Fruit fly (Drosophila melanogaster): ENCODE results near the gene CG42272.

The CG42272 gene

dm6 chr3L:5787476-5787875, 15.4 kb upstream of the CG42272 start:
- TF ChIP-seq Hnf4 (GFP tag; optimal IDR thresholded peaks at IDR 0.05), result no peak
- no peak for TF ChIP-seq Myc (optimal IDR thresholded peaks at IDR 0.05)
- TF ChIP-seq Dif (GFP tag; optimal IDR thresholded peaks at IDR 0.05; ENCODE audit: partially characterized antibody), result no peak

- TF ChIP-seq CG9705 (GFP tag; optimal IDR thresholded peaks at IDR 0.05) (no peak), brk (GFP tag; optimal IDR thresholded peaks at IDR 0.05) (no peak), h (GFP tag; optimal IDR thresholded peaks at IDR 0.05) (no peak), woc (GFP tag; optimal IDR thresholded peaks at IDR 0.05) (no peak), foxo (GFP tag; optimal IDR thresholded peaks at IDR 0.05) (no peak), tai (GFP tag; optimal IDR thresholded peaks at IDR 0.05) (no peak), sv (GFP tag; optimal IDR thresholded peaks at IDR 0.05) (no peak)
Measured at dm6 chr3L:5788823-5789222, 14.0 kb upstream of the CG42272 start.

dm6 chr3L:5789663-5790062, 13.2 kb upstream of the CG42272 start:
- TF ChIP-seq foxo (GFP tag; optimal IDR thresholded peaks at IDR 0.05), result peak in 1 of 2 experiments; percentile 6
- peak; percentile 23 for TF ChIP-seq CG9705 (GFP tag; optimal IDR thresholded peaks at IDR 0.05)
- TF ChIP-seq br (GFP tag; optimal IDR thresholded peaks at IDR 0.05), result no peak
- TF ChIP-seq Vsx2 (GFP tag; optimal IDR thresholded peaks at IDR 0.05; ENCODE audit: partially characterized antibody), result no peak
- peak; percentile 40 for TF ChIP-seq CG32264 (GFP tag; optimal IDR thresholded peaks at IDR 0.05)
- peak; percentile 41 for TF ChIP-seq sage (GFP tag; optimal IDR thresholded peaks at IDR 0.05)
- TF ChIP-seq dsf (GFP tag; optimal IDR thresholded peaks at IDR 0.05; ENCODE audit: borderline replicate concordance), result peak; percentile 6
- peak; percentile 42 for TF ChIP-seq ey (GFP tag; optimal IDR thresholded peaks at IDR 0.05)
- TF ChIP-seq sv (GFP tag; optimal IDR thresholded peaks at IDR 0.05), result peak; percentile 6
- peak; percentile 30 for TF ChIP-seq fru (GFP tag; optimal IDR thresholded peaks at IDR 0.05)
- peak; percentile 32 for TF ChIP-seq OdsH (GFP tag; optimal IDR thresholded peaks at IDR 0.05)
- TF ChIP-seq HLH106 (tag; optimal IDR thresholded peaks at IDR 0.05), result peak; percentile 27
- TF ChIP-seq Hr83 (GFP tag; optimal IDR thresholded peaks at IDR 0.05; ENCODE audit: poor library complexity, severe bottlenecking), result peak; percentile 31
- no peak for TF ChIP-seq h (GFP tag; optimal IDR thresholded peaks at IDR 0.05)

dm6 chr3L:5793967-5794366, 8.9 kb upstream of the CG42272 start, which contains the start of gene Bre1:
Bre1 (minus strand) TSS chr3L:5794192.
- TF ChIP-seq dsf (GFP tag; optimal IDR thresholded peaks at IDR 0.05; ENCODE audit: borderline replicate concordance) (no peak), Rel (GFP tag; optimal IDR thresholded peaks at IDR 0.05) (no peak), Rel (tag; optimal IDR thresholded peaks at IDR 0.05) (no peak), Sp1 (GFP tag; optimal IDR thresholded peaks at IDR 0.05) (no peak), Vsx2 (GFP tag; optimal IDR thresholded peaks at IDR 0.05; ENCODE audit: partially characterized antibody) (no peak), OdsH (GFP tag; optimal IDR thresholded peaks at IDR 0.05) (no peak), GATAd (GFP tag; optimal IDR thresholded peaks at IDR 0.05) (no peak), Hr83 (GFP tag; optimal IDR thresholded peaks at IDR 0.05; ENCODE audit: poor library complexity, severe bottlenecking) (no peak), Dfd (GFP tag; optimal IDR thresholded peaks at IDR 0.05) (no peak), h (GFP tag; optimal IDR thresholded peaks at IDR 0.05) (no peak), dmrt93B (GFP tag; optimal IDR thresholded peaks at IDR 0.05) (no peak), CG9705 (GFP tag; optimal IDR thresholded peaks at IDR 0.05) (no peak), CrebA (GFP tag; optimal IDR thresholded peaks at IDR 0.05; ENCODE audit: borderline replicate concordance) (no peak), N (GFP tag; optimal IDR thresholded peaks at IDR 0.05) (no peak), pan (optimal IDR thresholded peaks at IDR 0.05) (no peak)

dm6 chr3L:5796493-5796998, 6.3 kb upstream of the CG42272 start, which contains the start of gene Tektin-C:
Tektin-C (minus strand) TSS chr3L:5796543.
- no peak for TF ChIP-seq jim (GFP tag; optimal IDR thresholded peaks at IDR 0.05)
- TF ChIP-seq CG9705 (GFP tag; optimal IDR thresholded peaks at IDR 0.05), result no peak
- TF ChIP-seq rgr (GFP tag; optimal IDR thresholded peaks at IDR 0.05), result no peak
- TF ChIP-seq psq (GFP tag; optimal IDR thresholded peaks at IDR 0.05), result no peak
- TF ChIP-seq GATAd (GFP tag; optimal IDR thresholded peaks at IDR 0.05), result no peak
- TF ChIP-seq fru (GFP tag; optimal IDR thresholded peaks at IDR 0.05), result no peak
- no peak for TF ChIP-seq usp (GFP tag; optimal IDR thresholded peaks at IDR 0.05)
- TF ChIP-seq Myc (optimal IDR thresholded peaks at IDR 0.05), result no peak
- TF ChIP-seq CrebA (GFP tag; optimal IDR thresholded peaks at IDR 0.05; ENCODE audit: borderline replicate concordance), result no peak
- no peak for TF ChIP-seq N (GFP tag; optimal IDR thresholded peaks at IDR 0.05)
- TF ChIP-seq dl (GFP tag; optimal IDR thresholded peaks at IDR 0.05; ENCODE audit: insufficient read depth in 1 of 2, partially characterized antibody in 2 of 2), result no peak
- no peak for TF ChIP-seq Hr83 (GFP tag; optimal IDR thresholded peaks at IDR 0.05; ENCODE audit: poor library complexity, severe bottlenecking)
- TF ChIP-seq Mio (GFP tag; optimal IDR thresholded peaks at IDR 0.05), result no peak
- no peak for TF ChIP-seq br (GFP tag; optimal IDR thresholded peaks at IDR 0.05)
- TF ChIP-seq pan (optimal IDR thresholded peaks at IDR 0.05), result no peak
- no peak for TF ChIP-seq dmrt93B (GFP tag; optimal IDR thresholded peaks at IDR 0.05)
- TF ChIP-seq ey (GFP tag; optimal IDR thresholded peaks at IDR 0.05), result no peak
- TF ChIP-seq Vsx2 (GFP tag; optimal IDR thresholded peaks at IDR 0.05; ENCODE audit: partially characterized antibody), result no peak
- TF ChIP-seq Dfd (GFP tag; optimal IDR thresholded peaks at IDR 0.05), result no peak
